Fruit fly (Drosophila melanogaster) S2 (cell line): ENCODE data around the gene CG3225.

Source experiments
- CG8478 ChIP-seq: fragments of >200 bp; optimal IDR thresholded peaks from 2 replicates; lab custom pipeline; 2018
- CTCF ChIP-seq, 2 experiments: fragments of >200 bp; optimal IDR thresholded peaks; 2 replicates each; lab custom pipeline; 2018

dm6 chr2L:4811491-4812058 lies 6.5 kb downstream of the CG3225 start:
- no peak for TF ChIP-seq CG8478 (lab: Kevin White, UChicago)
- TF ChIP-seq CTCF (optimal IDR thresholded peaks at IDR 0.05; lab: Kevin White, UChicago) = no peak
